Fruit fly (Drosophila melanogaster) whole organism, prepupa: ENCODE measurements around the gene WDR79.

ENCODE experiments used
- Blimp-1 ChIP-seq: fragments of 200-800 bp; sonication (Bioruptor generic); optimal IDR thresholded peaks from 3 replicates; lab custom pipeline; 2017; ENCODE audit warnings: missing biosample characterization, missing genetic modification characterization, mild to moderate bottlenecking, moderate library complexity, missing genetic modification reagents
- CG10631 ChIP-seq: fragments of 200-800 bp; sonication (Bioruptor generic); optimal IDR thresholded peaks from 2 replicates; lab custom pipeline; 2016; ENCODE audit warnings: missing biosample characterization, missing genetic modification characterization
- CG10669 ChIP-seq: fragments of 200-800 bp; sonication (Bioruptor generic); optimal IDR thresholded peaks from 3 replicates; lab custom pipeline; 2018; ENCODE audit warnings: missing biosample characterization, mild to moderate bottlenecking, missing genetic modification characterization, moderate library complexity
- CG11294 ChIP-seq: fragments of 200-800 bp; sonication (Bioruptor generic); IDR thresholded peaks from 2 replicates; pipeline ENCODE4 v1.3.6; 2022; ENCODE audit warnings: missing biosample characterization, missing genetic modification characterization
- CG11762 ChIP-seq: fragments of 200-800 bp; sonication (Bioruptor generic); optimal IDR thresholded peaks from 3 replicates; lab custom pipeline; 2016; ENCODE audit warnings: missing biosample characterization, missing genetic modification characterization; ENCODE audit not compliant: insufficient read depth
- CG1621 ChIP-seq: fragments of 200-800 bp; sonication (Bioruptor generic); optimal IDR thresholded peaks from 3 replicates; lab custom pipeline; 2018; ENCODE audit warnings: missing biosample characterization, mild to moderate bottlenecking, missing genetic modification characterization
- CG16779 ChIP-seq: fragments of 200-800 bp; sonication (Bioruptor generic); optimal IDR thresholded peaks from 3 replicates; lab custom pipeline; 2017; ENCODE audit warnings: missing biosample characterization, mild to moderate bottlenecking, missing genetic modification characterization
- CG34406 ChIP-seq: fragments of 200-800 bp; sonication (Bioruptor generic); optimal IDR thresholded peaks from 3 replicates; lab custom pipeline; 2016; ENCODE audit warnings: missing biosample characterization, missing genetic modification characterization
- CG3919 ChIP-seq: fragments of 200-800 bp; sonication (Bioruptor generic); optimal IDR thresholded peaks from 3 replicates; lab custom pipeline; 2016; ENCODE audit warnings: missing biosample characterization, missing genetic modification characterization
- CG6163 ChIP-seq: fragments of 200-800 bp; sonication (Bioruptor generic); IDR thresholded peaks from 3 replicates; pipeline ENCODE4 v1.3.6; 2022; ENCODE audit warnings: missing biosample characterization, missing genetic modification characterization
- CG6276 ChIP-seq: fragments of 200-800 bp; sonication (Bioruptor generic); optimal IDR thresholded peaks from 2 replicates; lab custom pipeline; 2017; ENCODE audit warnings: missing biosample characterization, mild to moderate bottlenecking, missing genetic modification characterization
- CG6792 ChIP-seq: fragments of 200-800 bp; sonication (Bioruptor generic); optimal IDR thresholded peaks from 3 replicates; lab custom pipeline; 2016; ENCODE audit warnings: missing biosample characterization, missing genetic modification characterization
- CG6808 ChIP-seq: fragments of 200-800 bp; sonication (Bioruptor generic); optimal IDR thresholded peaks from 3 replicates; lab custom pipeline; 2017; ENCODE audit warnings: missing biosample characterization, missing genetic modification characterization, mild to moderate bottlenecking, moderate library complexity, missing genetic modification reagents
- CG7368 ChIP-seq: fragments of 200-800 bp; sonication (Bioruptor generic); optimal IDR thresholded peaks from 3 replicates; lab custom pipeline; 2016; ENCODE audit warnings: missing biosample characterization, missing genetic modification characterization
- CG8119 ChIP-seq: fragments of 200-800 bp; sonication (Bioruptor generic); IDR thresholded peaks from 3 replicates; pipeline ENCODE4 v1.3.6; 2022; ENCODE audit warnings: missing biosample characterization, missing genetic modification characterization
- CG8319 ChIP-seq: fragments of 200-800 bp; sonication (Bioruptor generic); optimal IDR thresholded peaks from 3 replicates; lab custom pipeline; 2016; ENCODE audit warnings: missing biosample characterization, missing genetic modification characterization
- CG8632 ChIP-seq: fragments of 200-800 bp; sonication (Bioruptor generic); optimal IDR thresholded peaks from 3 replicates; lab custom pipeline; 2016; ENCODE audit warnings: missing biosample characterization, missing genetic modification characterization
- Eip75B ChIP-seq: fragments of 200-800 bp; sonication (Bioruptor generic); optimal IDR thresholded peaks from 3 replicates; lab custom pipeline; 2016; ENCODE audit warnings: missing biosample characterization, missing genetic modification characterization
- Eip93F ChIP-seq: fragments of 200-800 bp; sonication (Bioruptor generic); optimal IDR thresholded peaks from 2 replicates; lab custom pipeline; 2016; ENCODE audit warnings: missing biosample characterization, mild to moderate bottlenecking, missing genetic modification characterization
- Ets21C ChIP-seq: fragments of 200-800 bp; sonication (Bioruptor generic); optimal IDR thresholded peaks from 3 replicates; lab custom pipeline; 2016; ENCODE audit warnings: missing biosample characterization, missing genetic modification characterization
- Ets96B ChIP-seq: fragments of 200-800 bp; optimal IDR thresholded peaks from 2 replicates; lab custom pipeline; 2019; ENCODE audit warnings: missing biosample characterization, mild to moderate bottlenecking, missing genetic modification characterization, moderate library complexity
- Gug ChIP-seq: fragments of 200-800 bp; sonication (Bioruptor generic); IDR thresholded peaks from 2 replicates; pipeline ENCODE4 v1.3.6; 2022; ENCODE audit warnings: missing biosample characterization, missing genetic modification characterization
- Hr38 ChIP-seq: sonication (Bioruptor generic); optimal IDR thresholded peaks from 2 replicates; lab custom pipeline; 2016; ENCODE audit warnings: missing biosample characterization, missing genetic modification characterization
- Hr39 ChIP-seq: fragments of 200-800 bp; sonication (Bioruptor generic); optimal IDR thresholded peaks from 2 replicates; lab custom pipeline; 2016; ENCODE audit warnings: missing biosample characterization, missing genetic modification characterization
- Hr4 ChIP-seq: fragments of 200-800 bp; sonication (Bioruptor generic); optimal IDR thresholded peaks from 3 replicates; lab custom pipeline; 2016; ENCODE audit warnings: missing biosample characterization, missing genetic modification characterization
- Lpt ChIP-seq: fragments of 200-800 bp; sonication (Bioruptor generic); optimal IDR thresholded peaks from 3 replicates; lab custom pipeline; 2016; ENCODE audit warnings: missing biosample characterization, missing genetic modification characterization
- Met ChIP-seq: fragments of 200-800 bp; sonication (Bioruptor generic); optimal IDR thresholded peaks from 3 replicates; lab custom pipeline; 2016; ENCODE audit warnings: missing biosample characterization, missing genetic modification characterization
- OdsH ChIP-seq: fragments of 200-800 bp; sonication (Bioruptor generic); optimal IDR thresholded peaks from 3 replicates; lab custom pipeline; 2016; ENCODE audit warnings: missing biosample characterization, missing genetic modification characterization
- Smox ChIP-seq: fragments of 200-800 bp; sonication (Bioruptor generic); optimal IDR thresholded peaks from 3 replicates; lab custom pipeline; 2016; ENCODE audit warnings: missing biosample characterization, missing genetic modification characterization
- Sox102F ChIP-seq: fragments of 200-800 bp; sonication (Bioruptor generic); optimal IDR thresholded peaks from 2 replicates; lab custom pipeline; 2016; ENCODE audit warnings: missing biosample characterization, mild to moderate bottlenecking, missing genetic modification characterization
- Sox14 ChIP-seq: fragments of 200-800 bp; sonication (Bioruptor generic); optimal IDR thresholded peaks from 3 replicates; lab custom pipeline; 2016; ENCODE audit warnings: missing biosample characterization, missing genetic modification characterization
- Sox15 ChIP-seq: fragments of 200-800 bp; sonication (Bioruptor generic); optimal IDR thresholded peaks from 3 replicates; lab custom pipeline; 2016; ENCODE audit warnings: missing biosample characterization, missing genetic modification characterization
- achi ChIP-seq: fragments of 200-800 bp; sonication (Bioruptor generic); optimal IDR thresholded peaks from 3 replicates; lab custom pipeline; 2016; ENCODE audit warnings: missing biosample characterization, missing genetic modification characterization
- cyc ChIP-seq: fragments of 200-800 bp; sonication (Bioruptor generic); optimal IDR thresholded peaks from 3 replicates; lab custom pipeline; 2016; ENCODE audit warnings: missing biosample characterization, missing genetic modification characterization
- dac ChIP-seq: fragments of 200-800 bp; sonication (Bioruptor generic); optimal IDR thresholded peaks from 2 replicates; lab custom pipeline; 2017; ENCODE audit warnings: missing biosample characterization, mild to moderate bottlenecking, missing genetic modification characterization
- eg ChIP-seq: fragments of 200-800 bp; sonication (Bioruptor generic); IDR thresholded peaks from 3 replicates; pipeline ENCODE4 v1.3.6; 2022; ENCODE audit warnings: missing biosample characterization, missing genetic modification characterization
- esn ChIP-seq: fragments of 200-800 bp; sonication (Bioruptor generic); optimal IDR thresholded peaks from 2 replicates; lab custom pipeline; 2016; ENCODE audit warnings: missing biosample characterization, mild to moderate bottlenecking, missing genetic modification characterization, moderate library complexity
- fd59A ChIP-seq: fragments of 200-800 bp; sonication (Bioruptor generic); optimal IDR thresholded peaks from 2 replicates; lab custom pipeline; 2017; ENCODE audit warnings: missing biosample characterization, mild to moderate bottlenecking, missing genetic modification characterization, missing genetic modification reagents
- fd85E ChIP-seq: fragments of 200-800 bp; sonication (Bioruptor generic); optimal IDR thresholded peaks from 3 replicates; lab custom pipeline; 2016; ENCODE audit warnings: missing biosample characterization, missing genetic modification characterization
- fkh ChIP-seq: fragments of 200-800 bp; sonication (Bioruptor generic); optimal IDR thresholded peaks from 3 replicates; lab custom pipeline; 2017; ENCODE audit warnings: missing biosample characterization, mild to moderate bottlenecking, missing genetic modification characterization, moderate library complexity
- lz ChIP-seq: fragments of 200-800 bp; sonication (Bioruptor generic); optimal IDR thresholded peaks from 3 replicates; lab custom pipeline; 2016; ENCODE audit warnings: missing biosample characterization, missing genetic modification characterization
- pdm3 ChIP-seq: fragments of 200-800 bp; sonication (Bioruptor generic); optimal IDR thresholded peaks from 3 replicates; lab custom pipeline; 2016; ENCODE audit warnings: missing biosample characterization, missing genetic modification characterization
- spab ChIP-seq: fragments of 200-800 bp; sonication (Bioruptor generic); optimal IDR thresholded peaks from 2 replicates; lab custom pipeline; 2017; ENCODE audit warnings: missing biosample characterization, mild to moderate bottlenecking, missing genetic modification characterization, missing genetic modification reagents
- ss ChIP-seq, 2 experiments: fragments of 200-800 bp; sonication (Bioruptor generic); optimal IDR thresholded peaks; 2 replicates in 1 of 2; 3 replicates in 1 of 2; lab custom pipeline; 2017 to 2018; ENCODE audit warnings: mild to moderate bottlenecking in 2 of 2, missing biosample characterization in 2 of 2, missing genetic modification characterization in 2 of 2, moderate library complexity in 1 of 2
- svp ChIP-seq: fragments of 200-800 bp; sonication (Bioruptor generic); peaks from one replicate; lab custom pipeline; 2016; ENCODE audit warnings: missing biosample characterization, missing genetic modification characterization
- vri ChIP-seq: fragments of 200-800 bp; sonication (Bioruptor generic); optimal IDR thresholded peaks from 3 replicates; lab custom pipeline; 2016; ENCODE audit warnings: missing biosample characterization, mild to moderate bottlenecking, missing genetic modification characterization

The WDR79 gene

dm6 chr2L:6089604-6090198 is 37.9 kb downstream of the WDR79 start:
- TF ChIP-seq Lpt, result no peak
- no peak for TF ChIP-seq CG8319 (GFP tag; lab: Kevin White, UChicago)
- TF ChIP-seq CG10669, result no peak
- no peak for TF ChIP-seq Blimp-1
- no peak for TF ChIP-seq Sox14 (GFP tag; lab: Kevin White, UChicago)
- TF ChIP-seq Hr38, result no peak
- no peak for TF ChIP-seq OdsH (GFP tag; lab: Kevin White, UChicago)
- no peak for TF ChIP-seq fkh
- peak; percentile 56 for TF ChIP-seq svp (GFP tag; lab: Kevin White, UChicago)
- TF ChIP-seq CG16779, result peak; percentile 6

dm6 chr2L:6088371-6089365 is 38.9 kb downstream of the WDR79 start:
- TF ChIP-seq Sox102F (GFP tag; lab: Kevin White, UChicago) (peak; percentile 23), CG34406 (GFP tag; lab: Kevin White, UChicago) (no peak), CG7368 (GFP tag; lab: Kevin White, UChicago) (no peak), CG6792 (GFP tag; lab: Kevin White, UChicago) (no peak), OdsH (GFP tag; lab: Kevin White, UChicago) (no peak), Lpt (peak; percentile 21), fkh (peak; percentile 95), CG11762 (GFP tag; lab: Kevin White, UChicago) (no peak), CG11294 (no peak), CG6276 (GFP tag; lab: Kevin White, UChicago) (no peak), Ets21C (GFP tag; lab: Kevin White, UChicago) (no peak), svp (GFP tag; lab: Kevin White, UChicago) (peak; percentile 97), Sox14 (GFP tag; lab: Kevin White, UChicago) (peak; percentile 77), dac (GFP tag; lab: Kevin White, UChicago) (no peak), Ets96B (tag; lab: Kevin White, UChicago) (no peak), achi (GFP tag; lab: Kevin White, UChicago) (no peak), Eip93F (GFP tag; lab: Kevin White, UChicago) (no peak), spab (no peak), pdm3 (GFP tag; lab: Kevin White, UChicago) (no peak), lz (GFP tag; lab: Kevin White, UChicago) (no peak), esn (GFP tag; lab: Kevin White, UChicago) (peak; percentile 32), fd85E (GFP tag; lab: Kevin White, UChicago) (no peak), CG1621 (tag; lab: Kevin White, UChicago) (peak; percentile 53), CG3919 (GFP tag; lab: Kevin White, UChicago) (no peak), ss (GFP tag; optimal IDR thresholded peaks at IDR 0.05; lab: Kevin White, UChicago) (no peak), eg (GFP tag; lab: Robert Waterston, UW) (peak; percentile 56; the same call in 2 of the 3 replicates), Sox15 (GFP tag; lab: Kevin White, UChicago) (no peak), Smox (no peak), CG8632 (no peak), Gug (GFP tag; lab: Robert Waterston, UW) (peak; percentile 53), CG10631 (GFP tag; lab: Kevin White, UChicago) (no peak), CG8119 (GFP tag; lab: Robert Waterston, UW) (0 out of 3 replicates have a peak, but pooled peaks have one; percentile 15), CG10669 (no peak), Met (GFP tag; lab: Kevin White, UChicago) (peak; percentile 100), CG6808 (GFP tag; lab: Kevin White, UChicago) (no peak), Eip75B (GFP tag; lab: Kevin White, UChicago) (peak; percentile 93), fd59A (GFP tag; lab: Kevin White, UChicago) (no peak), Hr39 (GFP tag; lab: Kevin White, UChicago) (no peak), CG6163 (GFP tag; lab: Robert Waterston, UW) (peak; percentile 70), CG16779 (peak; percentile 66), cyc (GFP tag; lab: Kevin White, UChicago) (no peak), Blimp-1 (peak; percentile 99), Hr4 (GFP tag; lab: Kevin White, UChicago) (no peak), vri (GFP tag; lab: Kevin White, UChicago) (peak; percentile 72)
